Worm (Caenorhabditis elegans) whole organism, late embryonic: ENCODE data around the gene F47B8.14.

Experiments
- nhr-232 ChIP-seq: sonication (generic microtip); optimal IDR thresholded peaks from 2 replicates; lab custom pipeline; 2016; ENCODE audit warnings: missing genetic modification characterization, missing compliant biosample characterization
- sox-4 ChIP-seq: sonication (generic microtip); optimal IDR thresholded peaks from 2 replicates; lab custom pipeline; 2017; ENCODE audit warnings: mild to moderate bottlenecking, missing genetic modification characterization, inconsistent platforms, missing compliant biosample characterization

ce11 chrV:14285803-14286202, 34.5 kb upstream of the F47B8.14 start, which contains the start of gene F40G12.11:
- TF ChIP-seq nhr-232 (tag; lab: Kevin White, UChicago) = no peak
- TF ChIP-seq sox-4 (tag; lab: Kevin White, UChicago) = no peak
